Fruit fly (Drosophila melanogaster) whole organism, adult: ENCODE measurements around the gene CG7601.

Source experiments
- CG7045 ChIP-seq: fragments of 200-800 bp; sonication (Bioruptor generic); optimal IDR thresholded peaks from 2 replicates; lab custom pipeline; 2017; ENCODE audit warnings: missing biosample characterization, mild to moderate bottlenecking, missing genetic modification characterization
- Crg-1 ChIP-seq: fragments of 200-800 bp; sonication (Bioruptor generic); optimal IDR thresholded peaks from 2 replicates; lab custom pipeline; 2016; ENCODE audit warnings: missing biosample characterization, missing genetic modification characterization
- kay ChIP-seq: fragments of 200-800 bp; sonication (Bioruptor generic); peaks from one replicate; lab custom pipeline; 2016; ENCODE audit warnings: missing biosample characterization, missing genetic modification characterization, borderline replicate concordance
- ovo ChIP-seq: fragments of 200-800 bp; sonication (Bioruptor generic); optimal IDR thresholded peaks from 2 replicates; lab custom pipeline; 2016; ENCODE audit warnings: missing biosample characterization, missing genetic modification characterization
- pad ChIP-seq: fragments of 200-800 bp; sonication (Bioruptor generic); optimal IDR thresholded peaks from 3 replicates; lab custom pipeline; 2017; ENCODE audit warnings: missing biosample characterization, missing genetic modification characterization, mild to moderate bottlenecking, moderate library complexity, missing genetic modification reagents

- TF ChIP-seq pad (no peak), ovo (no peak), CG7045 (GFP tag; lab: Kevin White, UChicago) (no peak), kay (GFP tag; lab: Kevin White, UChicago) (no peak), Crg-1 (GFP tag; lab: Kevin White, UChicago) (no peak)
Measured at dm6 chr3R:29708322-29708721, 28.2 kb downstream of the CG7601 start.
